Fruit fly (Drosophila melanogaster) whole organism, embryonic: ENCODE data around the gene Sas-6.

Experiments
- BEAF-32 ChIP-seq: fragments of 200-800 bp; sonication (Bioruptor generic); optimal IDR thresholded peaks from 3 replicates; lab custom pipeline; 2017; ENCODE audit warnings: missing biosample characterization, missing genetic modification characterization, mild to moderate bottlenecking, moderate library complexity, missing genetic modification reagents
- CG10543 ChIP-seq: fragments of 200-800 bp; sonication (Bioruptor generic); optimal IDR thresholded peaks from 3 replicates; lab custom pipeline; 2017; ENCODE audit warnings: missing biosample characterization, mild to moderate bottlenecking, missing genetic modification characterization, moderate library complexity
- CG10654 ChIP-seq: fragments of 200-800 bp; sonication (Bioruptor generic); optimal IDR thresholded peaks from 2 replicates; lab custom pipeline; 2016; ENCODE audit warnings: missing biosample characterization, missing genetic modification characterization
- CG11398 ChIP-seq: fragments of 200-800 bp; sonication (Bioruptor generic); optimal IDR thresholded peaks from 2 replicates; lab custom pipeline; 2016; ENCODE audit warnings: missing biosample characterization, missing genetic modification characterization
- CG12104 ChIP-seq: fragments of 200-800 bp; sonication (Bioruptor generic); optimal IDR thresholded peaks from 3 replicates; lab custom pipeline; 2016; ENCODE audit warnings: missing biosample characterization, missing genetic modification characterization
- CG12155 ChIP-seq: fragments of 200-800 bp; sonication (Bioruptor generic); optimal IDR thresholded peaks from 3 replicates; lab custom pipeline; 2016; ENCODE audit warnings: missing biosample characterization, missing genetic modification characterization
- CG12236 ChIP-seq: fragments of 200-800 bp; sonication (Bioruptor generic); optimal IDR thresholded peaks from 2 replicates; lab custom pipeline; 2016; ENCODE audit warnings: missing biosample characterization, missing genetic modification characterization
- CG12769 ChIP-seq: fragments of 200-800 bp; sonication (Bioruptor generic); optimal IDR thresholded peaks from 2 replicates; lab custom pipeline; 2019; ENCODE audit warnings: missing biosample characterization, mild to moderate bottlenecking, missing genetic modification characterization, moderate library complexity
- CG13424 ChIP-seq: fragments of 200-800 bp; sonication (Bioruptor generic); optimal IDR thresholded peaks from 2 replicates; lab custom pipeline; 2019; ENCODE audit warnings: missing biosample characterization, mild to moderate bottlenecking, missing genetic modification characterization, moderate library complexity
- CG15514 ChIP-seq: fragments of 200-800 bp; sonication (Bioruptor generic); optimal IDR thresholded peaks from 3 replicates; lab custom pipeline; 2017; ENCODE audit warnings: missing biosample characterization, missing genetic modification characterization, mild to moderate bottlenecking, moderate library complexity, missing genetic modification reagents
- CG1602 ChIP-seq: fragments of 200-800 bp; sonication (Bioruptor generic); optimal IDR thresholded peaks from 3 replicates; lab custom pipeline; 2016; ENCODE audit warnings: missing biosample characterization, missing genetic modification characterization
- CG3065 ChIP-seq: fragments of 200-800 bp; sonication (Bioruptor generic); optimal IDR thresholded peaks from 2 replicates; lab custom pipeline; 2016; ENCODE audit warnings: missing biosample characterization, missing genetic modification characterization
- CG3163 ChIP-seq: fragments of 200-800 bp; sonication (Bioruptor generic); optimal IDR thresholded peaks from 3 replicates; lab custom pipeline; 2016; ENCODE audit warnings: missing biosample characterization, missing genetic modification characterization
- CG4854 ChIP-seq: fragments of 200-800 bp; sonication (Bioruptor generic); optimal IDR thresholded peaks from 2 replicates; lab custom pipeline; 2016; ENCODE audit warnings: missing biosample characterization, missing genetic modification characterization, inconsistent platforms
- CG6813 ChIP-seq: fragments of 200-800 bp; sonication (Bioruptor generic); optimal IDR thresholded peaks from 2 replicates; lab custom pipeline; 2017; ENCODE audit warnings: missing biosample characterization, missing genetic modification characterization, mild to moderate bottlenecking, moderate library complexity, missing genetic modification reagents
- CG7745 ChIP-seq: fragments of 200-800 bp; sonication (Bioruptor generic); optimal IDR thresholded peaks from 2 replicates; lab custom pipeline; 2018; ENCODE audit warnings: missing biosample characterization, mild to moderate bottlenecking, missing genetic modification characterization, moderate library complexity
- CG7839 ChIP-seq: fragments of 200-800 bp; sonication (Bioruptor generic); optimal IDR thresholded peaks from 3 replicates; lab custom pipeline; 2018; ENCODE audit warnings: missing biosample characterization, mild to moderate bottlenecking, missing genetic modification characterization, moderate library complexity
- CG9437 ChIP-seq: fragments of 200-800 bp; sonication (Bioruptor generic); optimal IDR thresholded peaks from 2 replicates; lab custom pipeline; 2018; ENCODE audit warnings: missing biosample characterization, mild to moderate bottlenecking, missing genetic modification characterization
- Dll ChIP-seq: fragments of 200-800 bp; sonication (Bioruptor generic); IDR thresholded peaks from 4 replicates; pipeline ENCODE4 v1.3.6; 2022; ENCODE audit warnings: missing biosample characterization, missing genetic modification characterization; ENCODE audit not compliant: partially characterized antibody
- Dref ChIP-seq: fragments of 200-800 bp; sonication (Bioruptor generic); IDR thresholded peaks from 2 replicates; pipeline ENCODE4 v1.3.6; 2022; ENCODE audit warnings: missing biosample characterization, missing genetic modification characterization
- Eip74EF ChIP-seq, 2 experiments: fragments of 200-800 bp in 1 of 2; fragments of >200 bp in 1 of 2; sonication (Bioruptor generic) in 1 of 2; optimal IDR thresholded peaks; 2 replicates each; lab custom pipeline; 2017 to 2019; ENCODE audit warnings: missing biosample characterization in 2 of 2, missing genetic modification characterization in 2 of 2, mild to moderate bottlenecking in 1 of 2, moderate library complexity in 1 of 2
- Ets97D ChIP-seq: fragments of 200-800 bp; sonication (Bioruptor generic); optimal IDR thresholded peaks from 3 replicates; lab custom pipeline; 2016; ENCODE audit warnings: missing biosample characterization, missing genetic modification characterization
- Fer2 ChIP-seq: fragments of 200-800 bp; sonication (Bioruptor generic); optimal IDR thresholded peaks from 2 replicates; lab custom pipeline; 2018; ENCODE audit warnings: missing biosample characterization, mild to moderate bottlenecking, missing genetic modification characterization, moderate library complexity
- HLH4C ChIP-seq: fragments of 200-800 bp; sonication (Bioruptor generic); IDR thresholded peaks from 3 replicates; pipeline ENCODE4 v1.3.6; 2022; ENCODE audit warnings: missing biosample characterization, missing genetic modification characterization; ENCODE audit not compliant: partially characterized antibody
- Hr3 ChIP-seq: fragments of 200-800 bp; sonication (Bioruptor generic); optimal IDR thresholded peaks from 3 replicates; lab custom pipeline; 2016; ENCODE audit warnings: missing biosample characterization, missing genetic modification characterization
- NC2α ChIP-seq: fragments of 200-800 bp; sonication (Bioruptor generic); optimal IDR thresholded peaks from 2 replicates; lab custom pipeline; 2016; ENCODE audit warnings: missing biosample characterization, missing genetic modification characterization
- NC2β ChIP-seq: fragments of 200-800 bp; sonication (Bioruptor generic); optimal IDR thresholded peaks from 2 replicates; lab custom pipeline; 2016; ENCODE audit warnings: missing biosample characterization, missing genetic modification characterization
- Opbp ChIP-seq: fragments of 200-800 bp; sonication (Bioruptor generic); IDR thresholded peaks from 3 replicates; pipeline ENCODE4 v1.3.6; 2022; ENCODE audit warnings: missing biosample characterization, missing genetic modification characterization; ENCODE audit not compliant: partially characterized antibody
- Six4 ChIP-seq: fragments of 200-800 bp; sonication (Bioruptor generic); optimal IDR thresholded peaks from 2 replicates; lab custom pipeline; 2016; ENCODE audit warnings: missing biosample characterization, missing genetic modification characterization
- Vsx1 ChIP-seq: fragments of 200-800 bp; sonication (Bioruptor generic); optimal IDR thresholded peaks from 2 replicates; lab custom pipeline; 2017; ENCODE audit warnings: missing biosample characterization, mild to moderate bottlenecking, missing genetic modification characterization, missing genetic modification reagents
- ash1 ChIP-seq: fragments of 200-800 bp; sonication (Bioruptor generic); optimal IDR thresholded peaks from 2 replicates; lab custom pipeline; 2018; ENCODE audit warnings: missing biosample characterization, mild to moderate bottlenecking, missing genetic modification characterization
- bcd ChIP-seq: fragments of 200-800 bp; sonication (Bioruptor generic); optimal IDR thresholded peaks from 2 replicates; lab custom pipeline; 2017; ENCODE audit warnings: missing biosample characterization, mild to moderate bottlenecking, missing genetic modification characterization
- crc ChIP-seq: fragments of 200-800 bp; sonication (Bioruptor generic); optimal IDR thresholded peaks from 2 replicates; lab custom pipeline; 2016; ENCODE audit warnings: missing biosample characterization, missing genetic modification characterization
- croc ChIP-seq: fragments of 200-800 bp; sonication (Bioruptor generic); conservative IDR thresholded peaks from 3 replicates; pipeline ENCODE4 v1.3.6; 2022; ENCODE audit warnings: missing biosample characterization, missing genetic modification characterization
- cwo ChIP-seq: fragments of 200-800 bp; sonication (Bioruptor generic); optimal IDR thresholded peaks from 3 replicates; lab custom pipeline; 2017; ENCODE audit warnings: missing biosample characterization, missing genetic modification characterization, mild to moderate bottlenecking, moderate library complexity, missing genetic modification reagents
- danr ChIP-seq: fragments of 200-800 bp; sonication (Bioruptor generic); IDR thresholded peaks from 2 replicates; pipeline ENCODE4 v1.3.6; 2022; ENCODE audit warnings: missing biosample characterization, missing genetic modification characterization
- ewg ChIP-seq: fragments of 200-800 bp; sonication (Bioruptor generic); optimal IDR thresholded peaks from 3 replicates; lab custom pipeline; 2017; ENCODE audit warnings: mild to moderate bottlenecking, missing biosample characterization, missing genetic modification reagents, missing genetic modification characterization
- fru ChIP-seq: fragments of >200 bp; optimal IDR thresholded peaks from 2 replicates; lab custom pipeline; 2017
- gfzf ChIP-seq: fragments of 200-800 bp; sonication (Bioruptor generic); optimal IDR thresholded peaks from 2 replicates; lab custom pipeline; 2016; ENCODE audit warnings: missing biosample characterization, mild to moderate bottlenecking, missing genetic modification characterization, moderate library complexity
- lola ChIP-seq, 3 experiments: fragments of >200 bp in 2 of 3; fragments of 200-800 bp in 1 of 3; sonication (Bioruptor generic) in 1 of 3; optimal IDR thresholded peaks; 2 replicates each; lab custom pipeline; 2017 to 2019; ENCODE audit warnings: missing biosample characterization in 3 of 3, missing genetic modification characterization in 3 of 3, mild to moderate bottlenecking in 1 of 3, moderate library complexity in 1 of 3
- lov ChIP-seq, 2 experiments: fragments of 200-800 bp in 1 of 2; fragments of >200 bp in 1 of 2; sonication (Bioruptor generic) in 1 of 2; IDR thresholded peaks in 1 of 2; optimal IDR thresholded peaks in 1 of 2; 2 replicates in 1 of 2; 3 replicates in 1 of 2; pipeline versions ENCODE4 v1.3.6 to Lab custom; 2017 to 2022; ENCODE audit warnings: missing biosample characterization in 1 of 2, missing genetic modification characterization in 1 of 2
- maf-S ChIP-seq: fragments of 200-800 bp; sonication (Bioruptor generic); optimal IDR thresholded peaks from 2 replicates; lab custom pipeline; 2016; ENCODE audit warnings: missing biosample characterization, missing genetic modification characterization
- mld ChIP-seq: fragments of 200-800 bp; sonication (Bioruptor generic); IDR thresholded peaks from 3 replicates; pipeline ENCODE4 v1.3.6; 2022; ENCODE audit warnings: missing biosample characterization, missing genetic modification characterization; ENCODE audit not compliant: partially characterized antibody
- phol ChIP-seq: fragments of 200-800 bp; sonication (Bioruptor generic); optimal IDR thresholded peaks from 3 replicates; lab custom pipeline; 2018; ENCODE audit warnings: missing biosample characterization, mild to moderate bottlenecking, missing genetic modification characterization, moderate library complexity
- repo ChIP-seq: fragments of 200-800 bp; sonication (Bioruptor generic); optimal IDR thresholded peaks from 2 replicates; lab custom pipeline; 2016; ENCODE audit warnings: missing biosample characterization, missing genetic modification characterization
- slou ChIP-seq: fragments of 200-800 bp; sonication (Bioruptor generic); optimal IDR thresholded peaks from 3 replicates; lab custom pipeline; 2016; ENCODE audit warnings: missing biosample characterization, missing genetic modification characterization
- sug ChIP-seq: fragments of 200-800 bp; optimal IDR thresholded peaks from 2 replicates; lab custom pipeline; 2019; ENCODE audit warnings: missing biosample characterization, mild to moderate bottlenecking, missing genetic modification characterization, moderate library complexity
- twi ChIP-seq: fragments of 200-800 bp; optimal IDR thresholded peaks from 2 replicates; lab custom pipeline; 2019; ENCODE audit warnings: missing biosample characterization, mild to moderate bottlenecking, missing genetic modification characterization, moderate library complexity

Sas-6 gene

DNA sequence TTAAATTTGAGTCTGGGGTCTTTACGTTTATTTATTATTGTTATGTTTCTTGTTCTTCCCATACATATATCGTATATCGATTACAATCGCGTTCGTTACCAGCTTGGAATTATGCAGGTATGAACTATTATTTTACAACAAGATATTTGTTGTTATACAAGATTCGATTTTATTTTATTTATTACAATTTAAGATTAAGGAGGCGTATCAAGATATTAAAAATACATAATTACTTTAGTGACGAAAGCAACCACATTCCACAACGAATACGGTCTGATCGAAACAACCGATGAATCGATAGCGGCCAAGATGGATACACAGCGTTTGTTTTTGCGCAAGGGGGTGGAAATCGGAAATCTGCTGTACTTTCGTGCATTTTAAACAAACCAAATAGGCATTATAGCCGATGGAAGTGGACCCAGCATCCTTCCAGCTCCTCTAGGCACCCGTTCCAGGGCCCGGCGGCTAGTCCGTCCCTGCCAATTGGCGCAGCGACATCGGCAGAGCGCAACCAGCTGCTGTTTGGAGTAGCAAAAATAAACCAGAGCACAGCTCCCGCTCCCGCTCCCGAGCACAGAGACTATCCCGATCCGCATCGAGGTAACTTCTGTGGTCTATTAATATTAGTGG, 2.6 kb downstream of the Sas-6 start, which contains the start of the genes CG15525 and CG11504 (continued):
- no peak for TF ChIP-seq CG7745
- peak; percentile 38 for TF ChIP-seq CG10654 (GFP tag; lab: Kevin White, UChicago)
- TF ChIP-seq NC2α (GFP tag; lab: Kevin White, UChicago), result no peak
- TF ChIP-seq fru (lab: Kevin White, UChicago), result no peak
- no peak for TF ChIP-seq twi (tag; lab: Kevin White, UChicago)
- no peak for TF ChIP-seq crc (GFP tag; lab: Kevin White, UChicago)
- TF ChIP-seq CG12769, result no peak
- no peak for TF ChIP-seq CG6813 (GFP tag; lab: Kevin White, UChicago)
- no peak for TF ChIP-seq CG10543 (GFP tag; lab: Kevin White, UChicago)
- no peak for TF ChIP-seq CG11398 (GFP tag; lab: Kevin White, UChicago)
- no peak for TF ChIP-seq CG12236 (GFP tag; lab: Kevin White, UChicago)
- TF ChIP-seq CG7839 (tag; lab: Kevin White, UChicago), result no peak
- no peak for TF ChIP-seq bcd (GFP tag; lab: Kevin White, UChicago)
- TF ChIP-seq gfzf, result peak; percentile 42
- TF ChIP-seq BEAF-32, result peak; percentile 91
- TF ChIP-seq ash1 (GFP tag; lab: Kevin White, UChicago), result no peak
- no peak for TF ChIP-seq slou (GFP tag; lab: Kevin White, UChicago)
- TF ChIP-seq Fer2 (tag; lab: Kevin White, UChicago), result no peak
- TF ChIP-seq CG3065 (GFP tag; lab: Kevin White, UChicago), result peak; percentile 2
- TF ChIP-seq lov (optimal IDR thresholded peaks at IDR 0.05; lab: Kevin White, UChicago), result no peak
- TF ChIP-seq lov (GFP tag; IDR thresholded peaks at IDR 0.05; lab: Robert Waterston, UW), result no peak
- peak; percentile 92 for TF ChIP-seq Dll
- TF ChIP-seq repo (GFP tag; lab: Kevin White, UChicago), result no peak
- peak; percentile 90 for TF ChIP-seq Dref
- no peak for TF ChIP-seq CG12104 (GFP tag; lab: Kevin White, UChicago)
- TF ChIP-seq Eip74EF (GFP tag; optimal IDR thresholded peaks at IDR 0.05; lab: Kevin White, UChicago), result no peak
- no peak for TF ChIP-seq CG3163 (GFP tag; lab: Kevin White, UChicago)
- TF ChIP-seq mld (GFP tag; lab: Robert Waterston, UW), result 0 out of 3 replicates have a peak, but pooled peaks have one; percentile 71
- peak; percentile 76 for TF ChIP-seq Opbp (GFP tag; lab: Robert Waterston, UW)
- TF ChIP-seq CG12155, result peak; percentile 55
- TF ChIP-seq NC2β (GFP tag; lab: Kevin White, UChicago), result peak; percentile 3
- peak; percentile 39 for TF ChIP-seq CG13424 (tag; lab: Kevin White, UChicago)
- TF ChIP-seq Ets97D (GFP tag; lab: Kevin White, UChicago), result peak; percentile 70
- peak; percentile 52 for TF ChIP-seq ewg (GFP tag; lab: Kevin White, UChicago)
- peak; percentile 91 for TF ChIP-seq HLH4C (GFP tag; lab: Robert Waterston, UW)
- TF ChIP-seq sug (tag; lab: Kevin White, UChicago), result no peak
- peak; percentile 52 for TF ChIP-seq CG1602 (GFP tag; lab: Kevin White, UChicago)
- TF ChIP-seq Vsx1 (GFP tag; lab: Kevin White, UChicago), result no peak
- TF ChIP-seq danr (GFP tag; lab: Robert Waterston, UW), result peak; percentile 13; the same call in 1 of the 2 replicates
- TF ChIP-seq Hr3 (GFP tag; lab: Kevin White, UChicago), result peak; percentile 48
- TF ChIP-seq cwo, result no peak
- TF ChIP-seq phol (tag; lab: Kevin White, UChicago), result peak; percentile 96
- peak; percentile 23 for TF ChIP-seq CG4854 (GFP tag; lab: Kevin White, UChicago)
- TF ChIP-seq Six4, result no peak
- TF ChIP-seq croc (GFP tag; lab: Robert Waterston, UW), result no peak; the same call in 2 of the 3 replicates
- peak in 1 of 3 experiments; percentile 18 for TF ChIP-seq lola (GFP tag; optimal IDR thresholded peaks at IDR 0.05; lab: Kevin White, UChicago)
- no peak for TF ChIP-seq maf-S (GFP tag; lab: Kevin White, UChicago)
- peak; percentile 57 for TF ChIP-seq CG15514 (GFP tag; lab: Kevin White, UChicago)
- TF ChIP-seq CG9437 (GFP tag; lab: Kevin White, UChicago), result peak; percentile 19
